Worm (Caenorhabditis elegans) whole organism, L2 larva: ENCODE measurements around the gene srg-25.

Source experiments
- F13H6.1 ChIP-seq: sonication (generic microtip); optimal IDR thresholded peaks from 2 replicates; lab custom pipeline; 2016; ENCODE audit warnings: missing genetic modification characterization, missing compliant biosample characterization
- R02D3.7 ChIP-seq: fragments of 150-350 bp; optimal IDR thresholded peaks from 2 replicates; lab custom pipeline; 2014; ENCODE audit warnings: missing biosample characterization, missing genetic modification characterization
- Y55F3AM.14 ChIP-seq: fragments of 200-800 bp; sonication (Bioruptor generic); optimal IDR thresholded peaks from 2 replicates; lab custom pipeline; 2018; ENCODE audit warnings: mild to moderate bottlenecking, missing genetic modification characterization, missing compliant biosample characterization
- blmp-1 ChIP-seq: sonication (generic microtip); optimal IDR thresholded peaks from 2 replicates; lab custom pipeline; 2017; ENCODE audit warnings: missing genetic modification characterization, mild to moderate bottlenecking, missing compliant biosample characterization, antibody characterized with exemption, moderate library complexity; ENCODE audit not compliant: insufficient read depth
- ceh-16 ChIP-seq: fragments of 150-350 bp; optimal IDR thresholded peaks from 2 replicates; lab custom pipeline; 2014; ENCODE audit warnings: missing biosample characterization, missing genetic modification characterization
- ceh-82 ChIP-seq: fragments of 150-350 bp; optimal IDR thresholded peaks from 2 replicates; lab custom pipeline; 2014; ENCODE audit warnings: missing biosample characterization, missing genetic modification characterization
- crh-2 ChIP-seq: sonication (generic microtip); optimal IDR thresholded peaks from 2 replicates; lab custom pipeline; 2017; ENCODE audit warnings: missing biosample characterization, missing genetic modification characterization
- egl-27 ChIP-seq: sonication (generic microtip); optimal IDR thresholded peaks from 3 replicates; lab custom pipeline; 2017; ENCODE audit warnings: missing biosample characterization, missing genetic modification reagents, missing genetic modification characterization
- elt-1 ChIP-seq: fragments of 150-350 bp; optimal IDR thresholded peaks from 2 replicates; lab custom pipeline; 2014; ENCODE audit warnings: missing biosample characterization, missing genetic modification characterization
- elt-3 ChIP-seq: sonication (generic microtip); optimal IDR thresholded peaks from 2 replicates; lab custom pipeline; 2017; ENCODE audit warnings: missing biosample characterization, missing genetic modification characterization
- fos-1 ChIP-seq: fragments of 150-350 bp; optimal IDR thresholded peaks from 2 replicates; lab custom pipeline; 2014; ENCODE audit warnings: missing biosample characterization, missing genetic modification characterization
- gmeb-1 ChIP-seq: fragments of 150-350 bp; optimal IDR thresholded peaks from 2 replicates; lab custom pipeline; 2014; ENCODE audit warnings: missing biosample characterization, missing genetic modification characterization
- lin-11 ChIP-seq: fragments of 150-350 bp; sonication (generic microtip); optimal IDR thresholded peaks from 2 replicates; lab custom pipeline; 2014; ENCODE audit warnings: missing biosample characterization, missing genetic modification characterization, inconsistent platforms, mixed read lengths
- lin-13 ChIP-seq: fragments of 150-350 bp; optimal IDR thresholded peaks from 2 replicates; lab custom pipeline; 2014; ENCODE audit warnings: missing biosample characterization, missing genetic modification reagents, missing genetic modification characterization
- lin-39 ChIP-seq: fragments of 150-350 bp; optimal IDR thresholded peaks from 2 replicates; lab custom pipeline; 2014; ENCODE audit warnings: missing biosample characterization, missing genetic modification reagents, missing genetic modification characterization
- lsy-2 ChIP-seq, 2 experiments: fragments of 150-350 bp in 1 of 2; sonication (generic microtip) in 1 of 2; optimal IDR thresholded peaks; 2 replicates each; lab custom pipeline; 2014 to 2017; ENCODE audit warnings: missing biosample characterization in 2 of 2, missing genetic modification characterization in 2 of 2
- mbf-1 ChIP-seq: sonication (generic microtip); optimal IDR thresholded peaks from 2 replicates; lab custom pipeline; 2017; ENCODE audit warnings: missing biosample characterization, missing genetic modification characterization
- mdl-1 ChIP-seq, 2 experiments: fragments of 150-350 bp in 1 of 2; sonication (generic microtip) in 1 of 2; optimal IDR thresholded peaks; 2 replicates each; lab custom pipeline; 2017; ENCODE audit warnings: missing biosample characterization in 2 of 2, missing genetic modification characterization in 2 of 2
- nhr-10 ChIP-seq: sonication (generic microtip); optimal IDR thresholded peaks from 2 replicates; lab custom pipeline; 2017; ENCODE audit warnings: missing biosample characterization, missing genetic modification characterization
- nhr-129 ChIP-seq: fragments of 150-350 bp; optimal IDR thresholded peaks from 2 replicates; lab custom pipeline; 2014; ENCODE audit warnings: missing biosample characterization, missing genetic modification characterization
- nhr-237 ChIP-seq: fragments of 150-350 bp; optimal IDR thresholded peaks from 2 replicates; lab custom pipeline; 2014; ENCODE audit warnings: missing biosample characterization, missing genetic modification characterization
- nhr-77 ChIP-seq: fragments of 150-350 bp; optimal IDR thresholded peaks from 2 replicates; lab custom pipeline; 2014; ENCODE audit warnings: missing biosample characterization, missing genetic modification characterization
- peb-1 ChIP-seq: fragments of 150-350 bp; optimal IDR thresholded peaks from 2 replicates; lab custom pipeline; 2014; ENCODE audit warnings: missing biosample characterization, missing genetic modification characterization
- skn-1 ChIP-seq: sonication (generic microtip); optimal IDR thresholded peaks from 2 replicates; lab custom pipeline; 2017; ENCODE audit warnings: missing biosample characterization, missing genetic modification characterization
- sma-3 ChIP-seq: sonication (generic microtip); optimal IDR thresholded peaks from 2 replicates; lab custom pipeline; 2016; ENCODE audit warnings: missing genetic modification reagents, missing genetic modification characterization, missing compliant biosample characterization
- sma-9 ChIP-seq, 2 experiments: fragments of 150-350 bp in 1 of 2; sonication (generic microtip) in 1 of 2; optimal IDR thresholded peaks; 2 replicates each; lab custom pipeline; 2014 to 2016; ENCODE audit warnings: missing genetic modification characterization in 2 of 2, mild to moderate bottlenecking in 1 of 2, missing biosample characterization in 1 of 2, missing compliant biosample characterization in 1 of 2, missing genetic modification reagents in 1 of 2, moderate library complexity in 1 of 2
- snpc-4 ChIP-seq: fragments of 150-350 bp; optimal IDR thresholded peaks from 2 replicates; lab custom pipeline; 2014; ENCODE audit warnings: missing biosample characterization, missing genetic modification characterization
- unc-39 ChIP-seq: fragments of 150-350 bp; optimal IDR thresholded peaks from 2 replicates; lab custom pipeline; 2014; ENCODE audit warnings: missing biosample characterization, missing genetic modification characterization
- unc-55 ChIP-seq: fragments of 150-350 bp; sonication (generic microtip); optimal IDR thresholded peaks from 3 replicates; lab custom pipeline; 2014; ENCODE audit warnings: missing biosample characterization, missing genetic modification reagents, missing genetic modification characterization
- zag-1 ChIP-seq: fragments of 150-350 bp; optimal IDR thresholded peaks from 2 replicates; lab custom pipeline; 2014; ENCODE audit warnings: missing biosample characterization, missing genetic modification characterization
- ztf-1 ChIP-seq: fragments of 200-800 bp; sonication (Bioruptor generic); conservative IDR thresholded peaks from 2 replicates; pipeline ENCODE4 v1.3.6; 2022; ENCODE audit warnings: missing genetic modification characterization, missing compliant biosample characterization
- ztf-11 ChIP-seq: sonication (generic microtip); optimal IDR thresholded peaks from 2 replicates; lab custom pipeline; 2017; ENCODE audit warnings: missing biosample characterization, missing genetic modification characterization

The srg-25 gene

ce11 chrV:5329677-5330266 is 15.5 kb downstream of the srg-25 start (continued):
- TF ChIP-seq nhr-129 (peak; percentile 17), blmp-1 (tag; lab: Kevin White, UChicago) (no peak), lin-13 (GFP tag; lab: Kevin White, UChicago) (no peak), elt-3 (tag; lab: Kevin White, UChicago) (no peak), elt-1 (no peak), zag-1 (tag; lab: Kevin White, UChicago) (no peak), egl-27 (tag; lab: Kevin White, UChicago) (no peak), sma-9 (GFP tag; optimal IDR thresholded peaks at IDR 0.05; lab: Kevin White, UChicago) (no peak), sma-9 (tag; optimal IDR thresholded peaks at IDR 0.05; lab: Kevin White, UChicago) (no peak)

ce11 chrV:5328314-5328713 is 17.0 kb downstream of the srg-25 start, which contains the start of gene C10G8.8:
TSS of gene C10G8.8 (minus strand) at chrV:5328414.
- TF ChIP-seq ceh-82 (no peak), lin-39 (no peak), R02D3.7 (tag; lab: Kevin White, UChicago) (no peak), lin-13 (GFP tag; lab: Kevin White, UChicago) (no peak), ceh-16 (tag; lab: Kevin White, UChicago) (no peak)

ce11 chrV:5324566-5324965 is 20.8 kb downstream of the srg-25 start, which contains the start of gene ceh-33:
TSS of gene ceh-33 (minus strand) at chrV:5324666.
- TF ChIP-seq blmp-1 (tag; lab: Kevin White, UChicago) (no peak), ztf-1 (GFP tag; lab: Robert Waterston, UW) (no peak), ztf-11 (tag; lab: Kevin White, UChicago) (no peak), sma-9 (GFP tag; optimal IDR thresholded peaks at IDR 0.05; lab: Kevin White, UChicago) (no peak), sma-9 (tag; optimal IDR thresholded peaks at IDR 0.05; lab: Kevin White, UChicago) (no peak), crh-2 (tag; lab: Kevin White, UChicago) (no peak), peb-1 (no peak)

ce11 chrV:5322815-5323214 is 22.5 kb downstream of the srg-25 start:
- TF ChIP-seq snpc-4 (tag; lab: Kevin White, UChicago) (no peak), blmp-1 (tag; lab: Kevin White, UChicago) (no peak), F13H6.1 (peak; percentile 35), egl-27 (tag; lab: Kevin White, UChicago) (no peak), gmeb-1 (tag; lab: Kevin White, UChicago) (no peak), lsy-2 (tag; optimal IDR thresholded peaks at IDR 0.05; lab: Kevin White, UChicago) (peak in 1 of 2 experiments; percentile 18), nhr-237 (tag; lab: Kevin White, UChicago) (no peak), sma-9 (GFP tag; optimal IDR thresholded peaks at IDR 0.05; lab: Kevin White, UChicago) (no peak), sma-9 (tag; optimal IDR thresholded peaks at IDR 0.05; lab: Kevin White, UChicago) (no peak), Y55F3AM.14 (no peak), nhr-10 (tag; lab: Kevin White, UChicago) (no peak), unc-39 (tag; lab: Kevin White, UChicago) (no peak), nhr-77 (tag; lab: Kevin White, UChicago) (no peak)

ce11 chrV:5319477-5319876 is 25.8 kb downstream of the srg-25 start, which contains the start of gene ceh-34:
TSS of gene ceh-34 (minus strand) at chrV:5319577.
- TF ChIP-seq R02D3.7 (tag; lab: Kevin White, UChicago) = no peak
- TF ChIP-seq elt-3 (tag; lab: Kevin White, UChicago) = no peak
- TF ChIP-seq mdl-1 (tag; optimal IDR thresholded peaks at IDR 0.05; lab: Kevin White, UChicago) = no peak
- TF ChIP-seq lin-11 = no peak
- TF ChIP-seq mbf-1 (tag; lab: Kevin White, UChicago) = no peak
- no peak for TF ChIP-seq unc-55
- no peak for TF ChIP-seq nhr-10 (tag; lab: Kevin White, UChicago)
- no peak for TF ChIP-seq skn-1 (tag; lab: Kevin White, UChicago)
- TF ChIP-seq crh-2 (tag; lab: Kevin White, UChicago) = no peak
- TF ChIP-seq sma-9 (GFP tag; optimal IDR thresholded peaks at IDR 0.05; lab: Kevin White, UChicago) = no peak
- TF ChIP-seq sma-9 (tag; optimal IDR thresholded peaks at IDR 0.05; lab: Kevin White, UChicago) = no peak
- no peak for TF ChIP-seq fos-1 (tag; lab: Kevin White, UChicago)
- no peak for TF ChIP-seq sma-3
